Worm (Caenorhabditis elegans) whole organism, L3 larva: Measurements from ENCODE around the gene str-141.
A peak's percentile ranks its signal among the peaks of the same experiment; 100 is the strongest.
"Not testable (repeated sequence)": the region's sequence is repeated elsewhere in the genome, so short reads cannot be mapped to it uniquely, and the experiment has no call there.

Experiments used
- R02D3.7 ChIP-seq: fragments of 150-350 bp; optimal IDR thresholded peaks from 2 replicates; lab custom pipeline; 2014; ENCODE audit warnings: missing biosample characterization, missing genetic modification characterization
- ama-1 ChIP-seq: fragments of 150-350 bp; optimal IDR thresholded peaks from 2 replicates; lab custom pipeline; 2018
- ceh-16 ChIP-seq: sonication (generic microtip); optimal IDR thresholded peaks from 2 replicates; lab custom pipeline; 2017; ENCODE audit warnings: missing biosample characterization, missing genetic modification characterization
- ceh-28 ChIP-seq: fragments of 150-350 bp; optimal IDR thresholded peaks from 2 replicates; lab custom pipeline; 2014; ENCODE audit warnings: missing biosample characterization, missing genetic modification reagents, missing genetic modification characterization
- ceh-82 ChIP-seq: fragments of 150-350 bp; optimal IDR thresholded peaks from 2 replicates; lab custom pipeline; 2014; ENCODE audit warnings: missing biosample characterization, missing genetic modification characterization
- daf-12 ChIP-seq: fragments of 150-350 bp; optimal IDR thresholded peaks from 2 replicates; lab custom pipeline; 2014; ENCODE audit warnings: missing biosample characterization, missing genetic modification reagents, missing genetic modification characterization
- egl-27 ChIP-seq: sonication (generic microtip); optimal IDR thresholded peaks from 4 replicates; lab custom pipeline; 2017; ENCODE audit warnings: missing biosample characterization, missing genetic modification reagents, missing genetic modification characterization
- egl-5 ChIP-seq: fragments of 150-350 bp; optimal IDR thresholded peaks from 2 replicates; lab custom pipeline; 2017; ENCODE audit warnings: missing biosample characterization, missing genetic modification reagents, missing genetic modification characterization, inconsistent platforms
- elt-1 ChIP-seq: fragments of 150-350 bp; optimal IDR thresholded peaks from 2 replicates; lab custom pipeline; 2014; ENCODE audit warnings: missing biosample characterization, missing genetic modification characterization
- elt-3 ChIP-seq, 3 experiments: fragments of 150-350 bp in 1 of 3; sonication (generic microtip) in 2 of 3; optimal IDR thresholded peaks; 2 replicates in 2 of 3; 4 replicates in 1 of 3; lab custom pipeline; 2014 to 2017; ENCODE audit warnings: missing biosample characterization in 3 of 3, missing genetic modification characterization in 3 of 3
- fkh-10 ChIP-seq: sonication (generic microtip); optimal IDR thresholded peaks from 2 replicates; lab custom pipeline; 2017; ENCODE audit warnings: missing biosample characterization, missing genetic modification reagents, missing genetic modification characterization
- fos-1 ChIP-seq: fragments of 150-350 bp; optimal IDR thresholded peaks from 2 replicates; lab custom pipeline; 2014; ENCODE audit warnings: missing biosample characterization, missing genetic modification characterization
- hmg-11 ChIP-seq: sonication (generic microtip); optimal IDR thresholded peaks from 2 replicates; lab custom pipeline; 2016; ENCODE audit warnings: missing genetic modification characterization, missing compliant biosample characterization
- jun-1 ChIP-seq: fragments of 150-350 bp; optimal IDR thresholded peaks from 2 replicates; lab custom pipeline; 2014; ENCODE audit warnings: missing biosample characterization, missing genetic modification reagents, missing genetic modification characterization
- lin-15B ChIP-seq: fragments of 150-350 bp; optimal IDR thresholded peaks from 2 replicates; lab custom pipeline; 2014; ENCODE audit warnings: missing biosample characterization, missing genetic modification characterization
- lsy-12 ChIP-seq: sonication (generic microtip); optimal IDR thresholded peaks from 2 replicates; lab custom pipeline; 2016; ENCODE audit warnings: mild to moderate bottlenecking, missing genetic modification characterization, missing compliant biosample characterization
- mml-1 ChIP-seq: fragments of 150-350 bp; sonication (generic microtip); optimal IDR thresholded peaks from 3 replicates; lab custom pipeline; 2014; ENCODE audit warnings: missing biosample characterization, missing genetic modification characterization
- nfya-1 ChIP-seq: sonication (generic microtip); optimal IDR thresholded peaks from 2 replicates; lab custom pipeline; 2017; ENCODE audit warnings: missing genetic modification characterization, mild to moderate bottlenecking, missing compliant biosample characterization, antibody characterized with exemption, moderate library complexity; ENCODE audit not compliant: insufficient read depth
- nhr-12 ChIP-seq: fragments of 150-350 bp; optimal IDR thresholded peaks from 2 replicates; lab custom pipeline; 2014; ENCODE audit warnings: missing biosample characterization, missing genetic modification characterization
- nhr-23 ChIP-seq: fragments of 150-350 bp; optimal IDR thresholded peaks from 2 replicates; lab custom pipeline; 2014; ENCODE audit warnings: missing biosample characterization, missing genetic modification reagents, missing genetic modification characterization
- nhr-25 ChIP-seq: sonication (generic microtip); optimal IDR thresholded peaks from 2 replicates; lab custom pipeline; 2017; ENCODE audit warnings: missing biosample characterization, missing genetic modification characterization
- nhr-28 ChIP-seq: fragments of 150-350 bp; optimal IDR thresholded peaks from 2 replicates; lab custom pipeline; 2014; ENCODE audit warnings: missing biosample characterization, missing genetic modification characterization
- nhr-43 ChIP-seq: sonication (generic microtip); optimal IDR thresholded peaks from 2 replicates; lab custom pipeline; 2016; ENCODE audit warnings: mild to moderate bottlenecking, missing genetic modification characterization, missing compliant biosample characterization; ENCODE audit not compliant: poor library complexity, severe bottlenecking
- nhr-67 ChIP-seq: fragments of 150-350 bp; optimal IDR thresholded peaks from 2 replicates; lab custom pipeline; 2014; ENCODE audit warnings: missing biosample characterization, missing genetic modification characterization
- nhr-76 ChIP-seq: fragments of 150-350 bp; sonication (generic microtip); optimal IDR thresholded peaks from 5 replicates; lab custom pipeline; 2014; ENCODE audit warnings: missing biosample characterization, missing genetic modification characterization
- nhr-77 ChIP-seq: fragments of 150-350 bp; optimal IDR thresholded peaks from 2 replicates; lab custom pipeline; 2014; ENCODE audit warnings: missing biosample characterization, missing genetic modification characterization
- pha-4 ChIP-seq: fragments of 150-350 bp; optimal IDR thresholded peaks from 2 replicates; lab custom pipeline; 2014; ENCODE audit warnings: missing biosample characterization, missing genetic modification reagents, missing genetic modification characterization
- pqm-1 ChIP-seq: fragments of 150-350 bp; optimal IDR thresholded peaks from 2 replicates; lab custom pipeline; 2017; ENCODE audit warnings: missing biosample characterization, missing genetic modification characterization, inconsistent platforms
- snpc-4 ChIP-seq: fragments of 150-350 bp; optimal IDR thresholded peaks from 2 replicates; lab custom pipeline; 2014; ENCODE audit warnings: missing biosample characterization, missing genetic modification characterization
- tbx-2 ChIP-seq: sonication (generic microtip); optimal IDR thresholded peaks from 2 replicates; lab custom pipeline; 2016; ENCODE audit warnings: mild to moderate bottlenecking, missing genetic modification characterization, missing compliant biosample characterization
- unc-39 ChIP-seq: sonication (generic microtip); optimal IDR thresholded peaks from 4 replicates; lab custom pipeline; 2017; ENCODE audit warnings: missing biosample characterization, missing genetic modification characterization
- zag-1 ChIP-seq: fragments of 150-350 bp; optimal IDR thresholded peaks from 2 replicates; lab custom pipeline; 2014; ENCODE audit warnings: missing biosample characterization, missing genetic modification characterization
- ztf-11 ChIP-seq: fragments of 150-350 bp; optimal IDR thresholded peaks from 2 replicates; lab custom pipeline; 2014; ENCODE audit warnings: missing biosample characterization, missing genetic modification characterization

Gene str-141

DNA sequence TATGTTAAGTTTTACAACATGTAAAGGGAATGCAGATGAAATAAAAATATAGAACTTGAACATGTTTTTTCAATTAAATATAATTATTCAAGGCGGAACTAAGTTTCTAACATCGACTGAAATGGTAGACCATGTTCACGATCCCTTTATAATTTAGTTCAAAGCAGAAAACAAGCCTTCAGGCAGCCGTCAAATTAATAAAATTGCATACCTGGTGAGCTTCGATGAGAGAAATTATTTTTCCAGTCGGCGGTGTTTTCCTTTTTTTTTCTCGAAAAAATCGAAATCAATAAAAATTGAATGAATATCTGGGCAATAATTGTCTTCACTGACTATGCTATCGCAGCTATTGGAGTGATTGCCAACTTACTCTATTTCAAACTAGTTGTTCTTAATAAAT lies 32.7 kb downstream of the str-141 start, which contains the start of gene C03E10.1:
TSS of gene C03E10.1 (plus strand) at position 301 of the 400 bp plus-strand sequence.
- TF ChIP-seq ceh-28 (tag; lab: Kevin White, UChicago) (no peak), snpc-4 (tag; lab: Kevin White, UChicago) (no peak), egl-27 (tag; lab: Kevin White, UChicago) (no peak), tbx-2 (tag; lab: Kevin White, UChicago) (no peak), unc-39 (tag; lab: Kevin White, UChicago) (no peak), fos-1 (tag; lab: Kevin White, UChicago) (no peak), jun-1 (tag; lab: Kevin White, UChicago) (no peak), nhr-67 (no peak), ceh-82 (tag; lab: Kevin White, UChicago) (no peak), nhr-12 (tag; lab: Kevin White, UChicago) (no peak), nhr-43 (no peak)

DNA sequence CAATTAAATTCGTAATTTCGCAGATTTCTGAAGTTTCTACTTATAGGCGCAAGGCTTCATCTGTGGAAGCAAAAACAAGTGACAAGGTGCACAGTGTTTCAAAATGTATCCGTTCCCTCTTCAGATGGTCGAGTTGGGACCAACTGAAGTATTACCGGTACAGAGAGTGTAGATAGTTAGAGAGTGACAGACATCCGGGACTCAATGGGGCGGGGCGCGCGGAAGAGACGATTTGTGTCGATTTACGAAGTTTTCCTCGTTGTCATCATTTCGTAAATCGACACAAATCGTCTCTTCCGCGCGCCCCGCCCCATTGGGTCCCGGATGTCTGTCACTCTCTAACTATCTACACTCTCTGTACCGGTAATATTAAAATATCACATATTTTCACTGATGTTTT lies 37.5 kb downstream of the str-141 start, which contains the start of gene C03E10.3:
TSS of gene C03E10.3 (plus strand) at position 301 of the 400 bp plus-strand sequence.
- TF ChIP-seq lin-15B; nhr-23; nhr-25 (tag; lab: Kevin White, UChicago): not testable (repeated sequence)

DNA sequence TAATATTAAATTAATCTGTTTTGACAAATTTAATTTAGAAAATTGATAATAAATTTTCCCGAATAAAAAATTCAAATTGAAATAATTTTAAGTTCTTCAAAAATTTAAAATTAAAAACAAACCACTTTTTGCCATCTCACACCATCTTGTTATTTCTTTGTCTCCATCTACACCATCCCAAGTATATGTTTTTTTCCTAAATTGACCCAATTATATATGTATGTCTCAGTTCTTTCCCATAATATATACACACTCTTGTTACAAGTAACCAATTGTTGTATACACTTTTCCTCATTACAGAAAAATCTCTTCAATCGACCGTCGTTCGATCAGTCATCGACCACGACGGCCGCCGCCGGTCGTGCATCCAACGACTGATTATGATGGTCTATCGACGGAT lies 41.3 kb downstream of the str-141 start, which contains the start of gene gly-20:
TSS of gene gly-20 (plus strand) at position 301 of the 400 bp plus-strand sequence.
- TF ChIP-seq lsy-12 (tag; lab: Kevin White, UChicago) (no peak), lin-15B (no peak), egl-5 (tag; lab: Kevin White, UChicago) (no peak), nhr-76 (tag; lab: Kevin White, UChicago) (no peak), ceh-28 (tag; lab: Kevin White, UChicago) (no peak), elt-1 (tag; lab: Kevin White, UChicago) (no peak), nhr-77 (tag; lab: Kevin White, UChicago) (no peak), fos-1 (tag; lab: Kevin White, UChicago) (no peak), ama-1 (lab: Kevin White, UChicago) (no peak), zag-1 (tag; lab: Kevin White, UChicago) (no peak), snpc-4 (tag; lab: Kevin White, UChicago) (no peak), elt-3 (tag; optimal IDR thresholded peaks at IDR 0.05; lab: Kevin White, UChicago) (no peak), tbx-2 (tag; lab: Kevin White, UChicago) (no peak), ztf-11 (tag; lab: Kevin White, UChicago) (no peak), nfya-1 (tag; lab: Kevin White, UChicago) (no peak), mml-1 (no peak), ceh-16 (no peak)

DNA sequence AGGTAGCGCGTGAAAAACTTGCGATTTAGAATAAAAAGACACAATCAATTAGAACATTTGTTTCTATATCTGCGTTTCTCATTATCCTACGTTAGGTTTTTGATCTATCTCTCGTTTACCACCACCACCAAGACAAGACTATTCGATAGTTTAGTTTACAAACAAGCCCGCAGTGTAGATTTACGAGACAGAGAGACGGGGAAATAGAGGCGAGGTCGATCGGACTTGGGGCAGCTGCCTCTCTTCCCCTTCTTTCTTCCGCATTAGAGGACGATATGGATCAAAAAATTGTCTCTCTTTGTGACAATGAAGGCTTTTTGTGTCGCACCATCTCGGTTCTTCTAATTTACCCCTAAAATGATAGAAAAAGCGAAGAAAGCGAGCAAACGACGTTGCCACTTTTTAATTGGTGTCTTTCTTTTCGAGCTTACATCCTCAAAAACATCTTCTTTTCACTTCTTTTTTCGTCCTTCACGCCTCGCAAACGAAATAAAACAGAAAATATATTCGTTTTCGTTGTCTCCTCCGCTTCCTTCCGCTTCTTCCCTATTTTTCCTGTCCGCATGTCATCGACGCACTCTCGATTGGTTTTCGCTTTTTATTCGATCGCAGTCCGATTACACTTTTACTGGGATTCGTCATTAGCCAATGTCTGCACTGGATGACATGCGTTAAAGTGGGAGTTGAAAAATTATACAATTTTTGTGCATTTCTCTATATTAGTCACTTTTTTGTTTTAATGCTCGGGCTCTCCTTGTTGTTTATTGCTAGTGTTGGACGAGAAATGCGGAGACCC lies 42.0 kb downstream of the str-141 start:
- TF ChIP-seq fkh-10 (GFP tag; lab: Kevin White, UChicago) (no peak), ceh-28 (tag; lab: Kevin White, UChicago) (peak; percentile 49), R02D3.7 (tag; lab: Kevin White, UChicago) (peak; percentile 28), nhr-25 (tag; lab: Kevin White, UChicago) (peak; percentile 45), fos-1 (tag; lab: Kevin White, UChicago) (no peak), pha-4 (tag; lab: Kevin White, UChicago) (peak; percentile 39), nhr-67 (no peak), nhr-23 (peak; percentile 33), daf-12 (no peak), jun-1 (tag; lab: Kevin White, UChicago) (no peak), ceh-16 (no peak), hmg-11 (tag; lab: Kevin White, UChicago) (peak; percentile 20)
- TF ChIP-seq, all 47 proteins: peak for 6

DNA sequence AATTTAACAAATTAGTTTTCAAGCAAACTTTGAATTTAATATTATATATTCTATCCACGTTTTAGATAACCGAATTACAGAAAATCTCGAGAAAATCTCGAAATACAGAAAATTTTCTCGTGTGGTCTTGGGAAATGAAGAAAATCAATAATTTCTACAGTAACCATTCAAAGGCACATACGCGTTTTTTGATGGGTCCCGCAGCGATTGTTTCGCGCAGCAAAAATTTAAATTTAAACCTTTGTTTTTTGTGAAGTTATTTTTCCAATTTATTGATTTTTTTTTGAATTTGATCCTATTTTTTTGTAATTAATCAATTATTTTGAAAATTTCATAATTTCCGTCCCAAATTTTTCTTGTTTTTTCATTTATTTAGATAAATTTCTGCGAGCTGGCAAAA lies 44.1 kb downstream of the str-141 start:
- TF ChIP-seq elt-1 (tag; lab: Kevin White, UChicago) (no peak), egl-27 (tag; lab: Kevin White, UChicago) (no peak), nhr-76 (tag; lab: Kevin White, UChicago) (no peak), pqm-1 (tag; lab: Kevin White, UChicago) (no peak), nhr-28 (tag; lab: Kevin White, UChicago) (no peak)
